Worm (Caenorhabditis elegans): Measurements from ENCODE around the gene srh-235.

ce11 chrV:17430066-17430465 is 41.4 kb downstream of the srh-235 start, which contains the start of gene T27C5.10:
- no peak for TF ChIP-seq cog-1 (tag; optimal IDR thresholded peaks at IDR 0.05)
- TF ChIP-seq flt-1 (GFP tag; IDR thresholded peaks at IDR 0.05) = no peak
- TF ChIP-seq tab-1 (GFP tag; IDR thresholded peaks at IDR 0.05) = no peak
- no peak for TF ChIP-seq ref-1 (GFP tag; conservative IDR thresholded peaks at IDR 0.05)
- no peak for TF ChIP-seq T22C8.4 (GFP tag; IDR thresholded peaks at IDR 0.05)
- no peak for TF ChIP-seq ztf-29 (GFP tag; IDR thresholded peaks at IDR 0.05)
- TF ChIP-seq med-1 (GFP tag; optimal IDR thresholded peaks at IDR 0.05; ENCODE audit: insufficient read depth) = no peak
